Worm (Caenorhabditis elegans) whole organism, young adult: ENCODE data around the gene dct-6.

Experiments used
- D2030.7 ChIP-seq: fragments of 200-800 bp; sonication (Bioruptor generic); IDR thresholded peaks from 2 replicates; pipeline ENCODE4 v1.3.6; 2022; ENCODE audit warnings: missing genetic modification reagents, missing genetic modification characterization, missing compliant biosample characterization
- F37B4.10 ChIP-seq: fragments of 200-800 bp; sonication (Bioruptor generic); IDR thresholded peaks from 2 replicates; pipeline ENCODE4 v1.3.6; 2022; ENCODE audit warnings: missing genetic modification characterization, missing compliant biosample characterization
- T07F8.4 ChIP-seq: sonication (generic microtip); optimal IDR thresholded peaks from 2 replicates; lab custom pipeline; 2016; ENCODE audit warnings: mild to moderate bottlenecking, missing genetic modification characterization, moderate library complexity, missing compliant biosample characterization
- Y53G8AR.9 ChIP-seq: fragments of 200-800 bp; sonication (Bioruptor generic); conservative IDR thresholded peaks from 2 replicates; pipeline ENCODE4 v1.3.6; 2022; ENCODE audit warnings: missing genetic modification reagents, missing genetic modification characterization, missing compliant biosample characterization
- Y56A3A.18 ChIP-seq: fragments of 200-800 bp; sonication (Bioruptor generic); IDR thresholded peaks from 2 replicates; pipeline ENCODE4 v1.3.6; 2022; ENCODE audit warnings: missing genetic modification reagents, missing genetic modification characterization, missing compliant biosample characterization
- ZK185.1 ChIP-seq: sonication (generic microtip); optimal IDR thresholded peaks from 2 replicates; lab custom pipeline; 2016; ENCODE audit warnings: mild to moderate bottlenecking, missing genetic modification characterization, missing compliant biosample characterization; ENCODE audit not compliant: poor library complexity, severe bottlenecking
- ama-1 ChIP-seq, 3 experiments: fragments of 150-350 bp in 1 of 3; sonication (generic microtip) in 2 of 3; optimal IDR thresholded peaks; 2 replicates each; lab custom pipeline; 2014 to 2018; ENCODE audit warnings: missing biosample characterization in 2 of 3, missing genetic modification characterization in 2 of 3, missing genetic modification reagents in 2 of 3
- atf-7 ChIP-seq: sonication (generic microtip); optimal IDR thresholded peaks from 2 replicates; lab custom pipeline; 2017; ENCODE audit warnings: mild to moderate bottlenecking, missing genetic modification characterization, missing compliant biosample characterization
- attf-3 ChIP-seq: fragments of 200-800 bp; sonication (Bioruptor generic); conservative IDR thresholded peaks from 2 replicates; pipeline ENCODE4 v1.3.6; 2022; ENCODE audit warnings: missing genetic modification reagents, missing genetic modification characterization, missing compliant biosample characterization
- bed-1 ChIP-seq: fragments of 200-800 bp; sonication (Bioruptor generic); IDR thresholded peaks from 2 replicates; pipeline ENCODE4 v1.3.6; 2022; ENCODE audit warnings: missing genetic modification reagents, missing genetic modification characterization, missing compliant biosample characterization
- cebp-1 ChIP-seq, 2 experiments: fragments of 200-800 bp in 1 of 2; sonication (Bioruptor generic) in 1 of 2; sonication (generic microtip) in 1 of 2; IDR thresholded peaks in 1 of 2; optimal IDR thresholded peaks in 1 of 2; 2 replicates each; pipeline versions ENCODE4 v1.3.6 to Lab custom; 2017 to 2022; ENCODE audit warnings: missing compliant biosample characterization in 2 of 2, missing genetic modification characterization in 2 of 2, mild to moderate bottlenecking in 1 of 2, missing genetic modification reagents in 1 of 2, moderate library complexity in 1 of 2
- ceh-100 ChIP-seq: fragments of 200-800 bp; sonication (Bioruptor generic); IDR thresholded peaks from 2 replicates; pipeline ENCODE4 v1.3.6; 2022; ENCODE audit warnings: missing genetic modification reagents, missing genetic modification characterization, missing compliant biosample characterization
- ceh-58 ChIP-seq: fragments of 200-800 bp; sonication (Bioruptor generic); IDR thresholded peaks from 2 replicates; pipeline ENCODE4 v1.3.6; 2022; ENCODE audit warnings: missing genetic modification characterization, missing compliant biosample characterization
- die-1 ChIP-seq: sonication (generic microtip); optimal IDR thresholded peaks from 2 replicates; lab custom pipeline; 2016; ENCODE audit warnings: missing genotype, mild to moderate bottlenecking, missing genetic modification characterization, missing compliant biosample characterization
- dox-1 ChIP-seq: fragments of 200-800 bp; sonication (Bioruptor generic); IDR thresholded peaks from 2 replicates; pipeline ENCODE4 v1.3.6; 2022; ENCODE audit warnings: missing genetic modification reagents, missing genetic modification characterization, missing compliant biosample characterization
- egl-18 ChIP-seq: fragments of 200-800 bp; sonication (Bioruptor generic); IDR thresholded peaks from 2 replicates; pipeline ENCODE4 v1.3.6; 2022; ENCODE audit warnings: missing genetic modification reagents, missing genetic modification characterization, missing compliant biosample characterization
- egrh-3 ChIP-seq: fragments of 200-800 bp; sonication (Bioruptor generic); IDR thresholded peaks from 2 replicates; pipeline ENCODE4 v1.3.6; 2022; ENCODE audit warnings: missing genetic modification reagents, missing genetic modification characterization, missing compliant biosample characterization
- hrde-1 ChIP-seq: sonication (generic microtip); optimal IDR thresholded peaks from 2 replicates; lab custom pipeline; 2016; ENCODE audit warnings: missing genetic modification characterization, mild to moderate bottlenecking, missing compliant biosample characterization, moderate library complexity, missing genotype, missing genetic modification reagents, borderline replicate concordance
- hsf-1 ChIP-seq: fragments of 200-800 bp; sonication (Bioruptor generic); IDR thresholded peaks from 2 replicates; pipeline ENCODE4 v1.3.6; 2022; ENCODE audit warnings: missing genetic modification reagents, missing genetic modification characterization, missing compliant biosample characterization
- lin-35 ChIP-seq, 3 experiments: fragments of 150-350 bp in 2 of 3; sonication (generic microtip) in 1 of 3; optimal IDR thresholded peaks; 2 replicates each; lab custom pipeline; 2014 to 2018; ENCODE audit warnings: missing biosample characterization in 3 of 3, missing genetic modification characterization in 3 of 3, missing genetic modification reagents in 3 of 3
- lsl-1 ChIP-seq: fragments of 200-800 bp; sonication (Bioruptor generic); optimal IDR thresholded peaks from 2 replicates; lab custom pipeline; 2018; ENCODE audit warnings: mild to moderate bottlenecking, missing genetic modification characterization, moderate library complexity, missing compliant biosample characterization
- madf-10 ChIP-seq: sonication (generic microtip); optimal IDR thresholded peaks from 2 replicates; lab custom pipeline; 2016; ENCODE audit warnings: mild to moderate bottlenecking, missing genetic modification characterization, missing compliant biosample characterization
- madf-8 ChIP-seq: fragments of 200-800 bp; sonication (Bioruptor generic); conservative IDR thresholded peaks from 2 replicates; pipeline ENCODE4 v1.3.6; 2022; ENCODE audit warnings: missing genetic modification reagents, missing genetic modification characterization, missing compliant biosample characterization
- mcd-1 ChIP-seq: fragments of 200-800 bp; sonication (Bioruptor generic); IDR thresholded peaks from 2 replicates; pipeline ENCODE4 v1.3.6; 2022; ENCODE audit warnings: missing genetic modification reagents, missing genetic modification characterization, missing compliant biosample characterization
- mel-28 ChIP-seq: sonication (generic microtip); optimal IDR thresholded peaks from 2 replicates; lab custom pipeline; 2016; ENCODE audit warnings: borderline replicate concordance, mild to moderate bottlenecking, missing genetic modification characterization, missing compliant biosample characterization
- mes-4 ChIP-seq: sonication (generic microtip); optimal IDR thresholded peaks from 2 replicates; lab custom pipeline; 2016; ENCODE audit warnings: missing genotype, missing genetic modification characterization, missing compliant biosample characterization
- mxl-1 ChIP-seq: sonication (generic microtip); optimal IDR thresholded peaks from 2 replicates; lab custom pipeline; 2016; ENCODE audit warnings: missing genetic modification characterization, missing compliant biosample characterization
- nfya-1 ChIP-seq: sonication (generic microtip); optimal IDR thresholded peaks from 2 replicates; lab custom pipeline; 2017; ENCODE audit warnings: antibody characterized with exemption, missing compliant biosample characterization, missing genetic modification characterization, borderline replicate concordance; ENCODE audit not compliant: insufficient read depth
- nhr-120 ChIP-seq: fragments of 200-800 bp; sonication (Bioruptor generic); IDR thresholded peaks from 2 replicates; pipeline ENCODE4 v1.3.6; 2022; ENCODE audit warnings: missing genetic modification characterization, missing compliant biosample characterization
- nhr-27 ChIP-seq: fragments of 200-800 bp; sonication (Bioruptor generic); optimal IDR thresholded peaks from 2 replicates; lab custom pipeline; 2018; ENCODE audit warnings: mild to moderate bottlenecking, missing genetic modification characterization, moderate library complexity, missing compliant biosample characterization
- nhr-80 ChIP-seq: sonication (generic microtip); optimal IDR thresholded peaks from 2 replicates; lab custom pipeline; 2016; ENCODE audit warnings: missing genetic modification characterization, missing compliant biosample characterization
- pha-4 ChIP-seq: fragments of 150-350 bp; sonication (generic microtip); optimal IDR thresholded peaks from 2 replicates; lab custom pipeline; 2014; ENCODE audit warnings: missing biosample characterization, missing genetic modification reagents, missing genetic modification characterization
- rcor-1 ChIP-seq: fragments of 200-800 bp; sonication (Bioruptor generic); IDR thresholded peaks from 2 replicates; pipeline ENCODE4 v1.3.6; 2022; ENCODE audit warnings: missing genetic modification reagents, missing genetic modification characterization, missing compliant biosample characterization
- sea-2 ChIP-seq: fragments of 200-800 bp; sonication (Bioruptor generic); IDR thresholded peaks from 2 replicates; pipeline ENCODE4 v1.3.6; 2022; ENCODE audit warnings: missing genetic modification characterization, missing compliant biosample characterization
- snpc-1.1 ChIP-seq: sonication (generic microtip); optimal IDR thresholded peaks from 2 replicates; lab custom pipeline; 2017; ENCODE audit warnings: missing genetic modification characterization, mild to moderate bottlenecking, missing compliant biosample characterization, antibody characterized with exemption, moderate library complexity, missing genotype, missing genetic modification reagents; ENCODE audit not compliant: insufficient read depth
- tbp1 ChIP-seq: fragments of 200-800 bp; sonication (Bioruptor generic); optimal IDR thresholded peaks from 2 replicates; lab custom pipeline; 2018; ENCODE audit warnings: mild to moderate bottlenecking, missing genetic modification characterization, missing compliant biosample characterization
- tbx-9 ChIP-seq: sonication (generic microtip); optimal IDR thresholded peaks from 2 replicates; lab custom pipeline; 2016; ENCODE audit warnings: borderline replicate concordance, missing genetic modification characterization, inconsistent platforms, missing compliant biosample characterization
- tlf-1 ChIP-seq: fragments of 200-800 bp; sonication (Bioruptor generic); optimal IDR thresholded peaks from 2 replicates; lab custom pipeline; 2018; ENCODE audit warnings: mild to moderate bottlenecking, missing genetic modification characterization, missing compliant biosample characterization
- zim-3 ChIP-seq: sonication (generic microtip); optimal IDR thresholded peaks from 2 replicates; lab custom pipeline; 2017; ENCODE audit warnings: mild to moderate bottlenecking, missing genetic modification characterization, moderate library complexity, missing compliant biosample characterization

The dct-6 gene

ce11 chrIII:5938790-5939452 is 27.3 kb upstream of the dct-6 start (continued):
- TF ChIP-seq mcd-1 = peak; percentile 43; the same call in 1 of the 2 replicates

- peak; percentile 9 for TF ChIP-seq mel-28 (tag; lab: Kevin White, UChicago)
- TF ChIP-seq dox-1 (GFP tag; lab: Robert Waterston, UW) = 0 out of 2 replicates have a peak, but pooled peaks have one; percentile 6
- peak; percentile 44; the same call in 1 of the 2 replicates for TF ChIP-seq egrh-3 (GFP tag; lab: Robert Waterston, UW)
- TF ChIP-seq hsf-1 (GFP tag; lab: Robert Waterston, UW) = peak; percentile 48; the same call in 1 of the 2 replicates
- peak; percentile 88 for TF ChIP-seq cebp-1 (GFP tag; IDR thresholded peaks at IDR 0.05; lab: Robert Waterston, UW)
- peak; percentile 95 for TF ChIP-seq cebp-1 (tag; optimal IDR thresholded peaks at IDR 0.05; lab: Kevin White, UChicago)
- no peak for TF ChIP-seq die-1 (tag; lab: Kevin White, UChicago)
- TF ChIP-seq lsl-1 (GFP tag; lab: Kevin White, UChicago) = peak; percentile 27
- TF ChIP-seq ama-1 (optimal IDR thresholded peaks at IDR 0.05; lab: Kevin White, UChicago) = no peak
- peak in 1 of 2 experiments; percentile 2 for TF ChIP-seq ama-1 (GFP tag; optimal IDR thresholded peaks at IDR 0.05; lab: Kevin White, UChicago)
- no peak for TF ChIP-seq nhr-80
- TF ChIP-seq Y53G8AR.9 (GFP tag; lab: Robert Waterston, UW) = 0 out of 2 replicates have a peak, but pooled peaks have one; percentile 8
- peak; percentile 60 for TF ChIP-seq ZK185.1 (tag; lab: Kevin White, UChicago)
These were observed 26.5 kb upstream of the dct-6 start, which contains the start of gene ubq-1 for ce11 chrIII:5939453-5940296. TSS of gene ubq-1 (plus strand) at chrIII:5940254.

ce11 chrIII:5940525-5940974 is 25.7 kb upstream of the dct-6 start:
- peak; percentile 2; the same call in 1 of the 2 replicates for TF ChIP-seq ceh-58 (GFP tag; lab: Robert Waterston, UW)
- peak in 1 of 3 experiments; percentile 24 for TF ChIP-seq lin-35 (GFP tag; optimal IDR thresholded peaks at IDR 0.05; lab: Kevin White, UChicago)
- no peak for TF ChIP-seq egl-18 (GFP tag; lab: Robert Waterston, UW)
- no peak for TF ChIP-seq mes-4
- no peak; the same call in 1 of the 2 replicates for TF ChIP-seq egrh-3 (GFP tag; lab: Robert Waterston, UW)
- TF ChIP-seq T07F8.4 = peak; percentile 13
- TF ChIP-seq sea-2 (GFP tag; lab: Robert Waterston, UW) = no peak
- TF ChIP-seq pha-4 (tag; lab: Kevin White, UChicago) = no peak
- no peak for TF ChIP-seq mxl-1
- TF ChIP-seq ceh-100 = no peak
- TF ChIP-seq F37B4.10 = no peak
- peak; percentile 58; the same call in 1 of the 2 replicates for TF ChIP-seq rcor-1 (GFP tag; lab: Robert Waterston, UW)
- peak; percentile 9 for TF ChIP-seq tbp1 (GFP tag; lab: Kevin White, UChicago)
- peak; percentile 44 for TF ChIP-seq madf-10 (tag; lab: Kevin White, UChicago)
- no peak for TF ChIP-seq nfya-1 (tag; lab: Kevin White, UChicago)
- TF ChIP-seq die-1 (tag; lab: Kevin White, UChicago) = peak; percentile 59
- peak; percentile 70; the same call in 1 of the 2 replicates for TF ChIP-seq dox-1 (GFP tag; lab: Robert Waterston, UW)
- TF ChIP-seq Y53G8AR.9 (GFP tag; lab: Robert Waterston, UW) = peak; percentile 80
- TF ChIP-seq D2030.7 = no peak
- TF ChIP-seq Y56A3A.18 = no peak
- no peak for TF ChIP-seq nhr-120 (GFP tag; lab: Robert Waterston, UW)
- TF ChIP-seq hrde-1 (tag; lab: Kevin White, UChicago) = no peak
- TF ChIP-seq snpc-1.1 (tag; lab: Kevin White, UChicago) = no peak
- peak; percentile 62 for TF ChIP-seq nhr-27 (tag; lab: Kevin White, UChicago)
- TF ChIP-seq attf-3 (GFP tag; lab: Robert Waterston, UW) = no peak
- TF ChIP-seq atf-7 (tag; lab: Kevin White, UChicago) = peak; percentile 67
- peak; percentile 47 for TF ChIP-seq tlf-1 (GFP tag; lab: Kevin White, UChicago)
- TF ChIP-seq madf-8 = no peak
- TF ChIP-seq bed-1 (GFP tag; lab: Robert Waterston, UW) = 0 out of 2 replicates have a peak, but pooled peaks have one; percentile 5
- no peak for TF ChIP-seq tbx-9 (tag; lab: Kevin White, UChicago)
- peak; percentile 66 for TF ChIP-seq zim-3 (tag; lab: Kevin White, UChicago)
